Fruit fly (Drosophila melanogaster) whole organism, embryonic: Measurements from ENCODE around the gene NijB.

Experiments used
- Aef1 ChIP-seq: fragments of 200-800 bp; sonication (Bioruptor generic); IDR thresholded peaks from 3 replicates; pipeline ENCODE4 v1.3.6; 2022; ENCODE audit warnings: missing biosample characterization, missing genetic modification characterization
- Antp ChIP-seq: fragments of 200-800 bp; sonication (Bioruptor generic); optimal IDR thresholded peaks from 3 replicates; lab custom pipeline; 2016; ENCODE audit warnings: missing biosample characterization, missing genetic modification characterization
- CG11723 ChIP-seq: fragments of 200-800 bp; sonication (Bioruptor generic); optimal IDR thresholded peaks from 2 replicates; lab custom pipeline; 2017; ENCODE audit warnings: missing biosample characterization, mild to moderate bottlenecking, missing genetic modification characterization
- CG12659 ChIP-seq: fragments of 200-800 bp; sonication (Bioruptor generic); optimal IDR thresholded peaks from 3 replicates; lab custom pipeline; 2017; ENCODE audit warnings: mild to moderate bottlenecking, missing biosample characterization, missing genetic modification reagents, missing genetic modification characterization
- CG13624 ChIP-seq: fragments of 200-800 bp; sonication (Bioruptor generic); optimal IDR thresholded peaks from 2 replicates; lab custom pipeline; 2016; ENCODE audit warnings: missing biosample characterization, missing genetic modification characterization
- CG14050 ChIP-seq: fragments of 200-800 bp; sonication (Bioruptor generic); IDR thresholded peaks from 3 replicates; pipeline ENCODE4 v1.3.6; 2022; ENCODE audit warnings: missing biosample characterization, missing genetic modification characterization
- CG14710 ChIP-seq: fragments of 200-800 bp; sonication (Bioruptor generic); optimal IDR thresholded peaks from 3 replicates; lab custom pipeline; 2019; ENCODE audit warnings: missing biosample characterization, mild to moderate bottlenecking, missing genetic modification characterization, moderate library complexity
- CG15073 ChIP-seq: fragments of 200-800 bp; sonication (Bioruptor generic); optimal IDR thresholded peaks from 2 replicates; lab custom pipeline; 2016; ENCODE audit warnings: missing biosample characterization, missing genetic modification characterization
- CG1603 ChIP-seq: fragments of 200-800 bp; sonication (Bioruptor generic); optimal IDR thresholded peaks from 2 replicates; lab custom pipeline; 2019; ENCODE audit warnings: missing biosample characterization, mild to moderate bottlenecking, missing genetic modification characterization, moderate library complexity
- CG17328 ChIP-seq: fragments of 200-800 bp; sonication (Bioruptor generic); IDR thresholded peaks from 2 replicates; pipeline ENCODE4 v1.3.6; 2022; ENCODE audit warnings: missing biosample characterization, missing genetic modification characterization
- CG17361 ChIP-seq: fragments of 200-800 bp; sonication (Bioruptor generic); IDR thresholded peaks from 3 replicates; pipeline ENCODE4 v1.3.6; 2022; ENCODE audit warnings: missing biosample characterization, missing genetic modification characterization
- CG17829 ChIP-seq: fragments of 200-800 bp; optimal IDR thresholded peaks from 2 replicates; lab custom pipeline; 2019; ENCODE audit warnings: missing biosample characterization, mild to moderate bottlenecking, missing genetic modification characterization, moderate library complexity
- CG18262 ChIP-seq: fragments of 200-800 bp; optimal IDR thresholded peaks from 3 replicates; lab custom pipeline; 2019; ENCODE audit warnings: missing biosample characterization, mild to moderate bottlenecking, missing genetic modification characterization, moderate library complexity
- CG34376 ChIP-seq: fragments of 200-800 bp; sonication (Bioruptor generic); optimal IDR thresholded peaks from 2 replicates; lab custom pipeline; 2018; ENCODE audit warnings: missing biosample characterization, mild to moderate bottlenecking, missing genetic modification characterization
- CG3838 ChIP-seq: fragments of 200-800 bp; sonication (Bioruptor generic); optimal IDR thresholded peaks from 3 replicates; lab custom pipeline; 2016; ENCODE audit warnings: missing biosample characterization, missing genetic modification characterization
- CG4707 ChIP-seq: fragments of 200-800 bp; sonication (Bioruptor generic); optimal IDR thresholded peaks from 2 replicates; lab custom pipeline; 2018; ENCODE audit warnings: missing biosample characterization, mild to moderate bottlenecking, missing genetic modification characterization, moderate library complexity
- CG7357 ChIP-seq: fragments of 200-800 bp; sonication (Bioruptor generic); IDR thresholded peaks from 3 replicates; pipeline ENCODE4 v1.3.6; 2022; ENCODE audit warnings: missing biosample characterization, missing genetic modification characterization
- CG7987 ChIP-seq: fragments of 200-800 bp; sonication (Bioruptor generic); optimal IDR thresholded peaks from 2 replicates; lab custom pipeline; 2018; ENCODE audit warnings: missing biosample characterization, mild to moderate bottlenecking, missing genetic modification characterization, moderate library complexity
- CTCF ChIP-seq: fragments of 200-800 bp; sonication (Bioruptor generic); optimal IDR thresholded peaks from 2 replicates; lab custom pipeline; 2017; ENCODE audit warnings: missing biosample characterization, mild to moderate bottlenecking, missing genetic modification characterization, moderate library complexity
- Deaf1 ChIP-seq: fragments of 200-800 bp; optimal IDR thresholded peaks from 3 replicates; lab custom pipeline; 2019; ENCODE audit warnings: missing biosample characterization, mild to moderate bottlenecking, missing genetic modification characterization, moderate library complexity
- Ets97D ChIP-seq: fragments of 200-800 bp; sonication (Bioruptor generic); optimal IDR thresholded peaks from 3 replicates; lab custom pipeline; 2016; ENCODE audit warnings: missing biosample characterization, missing genetic modification characterization
- GATAe ChIP-seq: fragments of 200-800 bp; sonication (Bioruptor generic); conservative IDR thresholded peaks from 2 replicates; pipeline ENCODE4 v1.3.6; 2022; ENCODE audit warnings: missing biosample characterization, missing genetic modification characterization
- HLH54F ChIP-seq: fragments of 200-800 bp; sonication (Bioruptor generic); optimal IDR thresholded peaks from 3 replicates; lab custom pipeline; 2016; ENCODE audit warnings: missing biosample characterization, missing genetic modification characterization
- HmgZ ChIP-seq: fragments of 200-800 bp; sonication (Bioruptor generic); optimal IDR thresholded peaks from 2 replicates; lab custom pipeline; 2018; ENCODE audit warnings: missing biosample characterization, mild to moderate bottlenecking, missing genetic modification characterization
- Max ChIP-seq: fragments of 200-800 bp; sonication (Bioruptor generic); optimal IDR thresholded peaks from 2 replicates; lab custom pipeline; 2016; ENCODE audit warnings: missing biosample characterization, mild to moderate bottlenecking, missing genetic modification characterization
- Oaz ChIP-seq: fragments of 200-800 bp; sonication (Bioruptor generic); IDR thresholded peaks from 2 replicates; pipeline ENCODE4 v1.3.6; 2022; ENCODE audit warnings: missing biosample characterization, missing genetic modification characterization
- Rx ChIP-seq: fragments of 200-800 bp; sonication (Bioruptor generic); IDR thresholded peaks from 2 replicates; pipeline ENCODE4 v1.3.6; 2022; ENCODE audit warnings: missing biosample characterization, missing genetic modification characterization
- Side ChIP-seq: fragments of 200-800 bp; sonication (Bioruptor generic); optimal IDR thresholded peaks from 2 replicates; lab custom pipeline; 2016; ENCODE audit warnings: missing biosample characterization, missing genetic modification characterization
- Sox102F ChIP-seq: fragments of 200-800 bp; sonication (Bioruptor generic); optimal IDR thresholded peaks from 2 replicates; lab custom pipeline; 2018; ENCODE audit warnings: missing biosample characterization, mild to moderate bottlenecking, missing genetic modification characterization, moderate library complexity
- Sry-β ChIP-seq: fragments of 200-800 bp; sonication (Bioruptor generic); optimal IDR thresholded peaks from 2 replicates; lab custom pipeline; 2018; ENCODE audit warnings: missing biosample characterization, mild to moderate bottlenecking, missing genetic modification characterization, moderate library complexity
- Tbp ChIP-seq: fragments of >200 bp; optimal IDR thresholded peaks from 2 replicates; lab custom pipeline; 2018; ENCODE audit warnings: missing biosample characterization, missing genetic modification characterization
- Trl ChIP-seq, 3 experiments: fragments of >200 bp in 2 of 3; fragments of 200-800 bp in 1 of 3; sonication (Bioruptor generic) in 1 of 3; optimal IDR thresholded peaks; 2 replicates in 1 of 3; 3 replicates in 2 of 3; lab custom pipeline; 2016 to 2017; ENCODE audit warnings: missing biosample characterization in 1 of 3, missing genetic modification characterization in 1 of 3
- amos ChIP-seq: fragments of 200-800 bp; sonication (Bioruptor generic); IDR thresholded peaks from 2 replicates; pipeline ENCODE4 v1.3.6; 2022; ENCODE audit warnings: missing biosample characterization, missing genetic modification characterization; ENCODE audit not compliant: partially characterized antibody
- crp ChIP-seq, 2 experiments: fragments of 200-800 bp; sonication (Bioruptor generic); optimal IDR thresholded peaks; 2 replicates in 1 of 2; 3 replicates in 1 of 2; lab custom pipeline; 2017; ENCODE audit warnings: missing biosample characterization in 2 of 2, missing genetic modification characterization in 2 of 2, mild to moderate bottlenecking in 1 of 2, moderate library complexity in 1 of 2
- cwo ChIP-seq: fragments of 200-800 bp; sonication (Bioruptor generic); optimal IDR thresholded peaks from 3 replicates; lab custom pipeline; 2017; ENCODE audit warnings: missing biosample characterization, missing genetic modification characterization, mild to moderate bottlenecking, moderate library complexity, missing genetic modification reagents
- dmrt11E ChIP-seq: fragments of 200-800 bp; sonication (Bioruptor generic); optimal IDR thresholded peaks from 3 replicates; lab custom pipeline; 2018; ENCODE audit warnings: missing biosample characterization, mild to moderate bottlenecking, missing genetic modification characterization, moderate library complexity
- en ChIP-seq: fragments of 200-800 bp; sonication (Bioruptor generic); optimal IDR thresholded peaks from 2 replicates; lab custom pipeline; 2016; ENCODE audit warnings: missing biosample characterization, missing genetic modification characterization
- fd102C ChIP-seq: fragments of 200-800 bp; sonication (Bioruptor generic); optimal IDR thresholded peaks from 2 replicates; lab custom pipeline; 2018; ENCODE audit warnings: missing biosample characterization, mild to moderate bottlenecking, missing genetic modification characterization, moderate library complexity
- fd96Cb ChIP-seq: fragments of 200-800 bp; sonication (Bioruptor generic); optimal IDR thresholded peaks from 2 replicates; lab custom pipeline; 2018; ENCODE audit warnings: missing biosample characterization, mild to moderate bottlenecking, missing genetic modification characterization, moderate library complexity
- gsb ChIP-seq: fragments of 200-800 bp; sonication (Bioruptor generic); IDR thresholded peaks from 2 replicates; pipeline ENCODE4 v1.3.6; 2022; ENCODE audit warnings: missing biosample characterization, missing genetic modification characterization
- ham ChIP-seq: fragments of 200-800 bp; sonication (Bioruptor generic); IDR thresholded peaks from 2 replicates; pipeline ENCODE4 v1.3.6; 2022; ENCODE audit warnings: missing biosample characterization, missing genetic modification characterization
- jigr1 ChIP-seq: fragments of 200-800 bp; sonication (Bioruptor generic); IDR thresholded peaks from 3 replicates; pipeline ENCODE4 v1.3.6; 2022; ENCODE audit warnings: missing biosample characterization, missing genetic modification characterization
- klu ChIP-seq: fragments of 200-800 bp; sonication (Bioruptor generic); IDR thresholded peaks from 2 replicates; pipeline ENCODE4 v1.3.6; 2022; ENCODE audit warnings: missing biosample characterization, missing genetic modification characterization
- nerfin-1 ChIP-seq: fragments of 200-800 bp; sonication (Bioruptor generic); optimal IDR thresholded peaks from 3 replicates; lab custom pipeline; 2019; ENCODE audit warnings: missing biosample characterization, mild to moderate bottlenecking, missing genetic modification characterization, moderate library complexity
- pb ChIP-seq: fragments of 200-800 bp; sonication (Bioruptor generic); optimal IDR thresholded peaks from 3 replicates; lab custom pipeline; 2016; ENCODE audit warnings: missing biosample characterization, missing genetic modification characterization
- pita ChIP-seq: fragments of 200-800 bp; sonication (Bioruptor generic); optimal IDR thresholded peaks from 2 replicates; lab custom pipeline; 2017; ENCODE audit warnings: missing biosample characterization, mild to moderate bottlenecking, missing genetic modification characterization
- pnt ChIP-seq: fragments of 200-800 bp; sonication (Bioruptor generic); optimal IDR thresholded peaks from 3 replicates; lab custom pipeline; 2016; ENCODE audit warnings: missing biosample characterization, missing genetic modification characterization
- sqz ChIP-seq: fragments of 200-800 bp; sonication (Bioruptor generic); optimal IDR thresholded peaks from 3 replicates; lab custom pipeline; 2018; ENCODE audit warnings: missing biosample characterization, mild to moderate bottlenecking, missing genetic modification characterization
- tin ChIP-seq: fragments of 200-800 bp; sonication (Bioruptor generic); optimal IDR thresholded peaks from 3 replicates; lab custom pipeline; 2016; ENCODE audit warnings: missing biosample characterization, missing genetic modification characterization
- usp ChIP-seq: fragments of >200 bp; optimal IDR thresholded peaks from 2 replicates; lab custom pipeline; 2017; ENCODE audit warnings: missing biosample characterization, missing genetic modification characterization
- wek ChIP-seq: fragments of 200-800 bp; sonication (Bioruptor generic); optimal IDR thresholded peaks from 3 replicates; lab custom pipeline; 2018; ENCODE audit warnings: missing biosample characterization, mild to moderate bottlenecking, missing genetic modification characterization, moderate library complexity
- z ChIP-seq: fragments of 200-800 bp; sonication (Bioruptor generic); IDR thresholded peaks from 3 replicates; pipeline ENCODE4 v1.3.6; 2022; ENCODE audit warnings: missing biosample characterization, missing genetic modification characterization

Gene NijB

dm6 chr3L:18898086-18898470 is 5.9 kb downstream of the NijB start, which contains the start of gene CG3902 (continued):
- peak; percentile 48 for TF ChIP-seq CTCF (GFP tag; lab: Kevin White, UChicago)
- no peak for TF ChIP-seq CG17829
- TF ChIP-seq CG3838 (GFP tag; lab: Kevin White, UChicago): no peak
- no peak for TF ChIP-seq wek (GFP tag; lab: Kevin White, UChicago)
- TF ChIP-seq fd96Cb (tag; lab: Kevin White, UChicago): no peak
- TF ChIP-seq Aef1: no peak
- TF ChIP-seq gsb: no peak
- TF ChIP-seq CG17328 (GFP tag; lab: Robert Waterston, UW): no peak
- peak; percentile 28; the same call in 1 of the 3 replicates for TF ChIP-seq CG14050 (GFP tag; lab: Robert Waterston, UW)
- peak; percentile 72 for TF ChIP-seq CG34376 (GFP tag; lab: Kevin White, UChicago)
- peak; percentile 43; the same call in 1 of the 2 replicates for TF ChIP-seq amos (GFP tag; lab: Robert Waterston, UW)
- no peak for TF ChIP-seq sqz (GFP tag; lab: Kevin White, UChicago)
- TF ChIP-seq CG4707: peak; percentile 7
- peak; percentile 9 for TF ChIP-seq CG13624 (GFP tag; lab: Kevin White, UChicago)
- TF ChIP-seq Rx: no peak
- no peak for TF ChIP-seq CG15073
- TF ChIP-seq klu (GFP tag; lab: Robert Waterston, UW): no peak
- TF ChIP-seq z (GFP tag; lab: Robert Waterston, UW): no peak
- no peak; the same call in 1 of the 2 replicates for TF ChIP-seq ham (GFP tag; lab: Robert Waterston, UW)
- no peak for TF ChIP-seq HLH54F
- no peak for TF ChIP-seq fd102C (GFP tag; lab: Kevin White, UChicago)
- TF ChIP-seq CG17361: no peak
- no peak for TF ChIP-seq Trl (optimal IDR thresholded peaks at IDR 0.05; lab: Kevin White, UChicago)
- TF ChIP-seq Trl (GFP tag; optimal IDR thresholded peaks at IDR 0.05; lab: Kevin White, UChicago): no peak
- TF ChIP-seq Tbp (GFP tag; lab: Kevin White, UChicago): no peak
- peak; percentile 29 for TF ChIP-seq CG1603 (tag; lab: Kevin White, UChicago)
- no peak for TF ChIP-seq pb (GFP tag; lab: Kevin White, UChicago)
- no peak for TF ChIP-seq CG14710 (tag; lab: Kevin White, UChicago)
- TF ChIP-seq Oaz (GFP tag; lab: Robert Waterston, UW): no peak
- TF ChIP-seq Sox102F (GFP tag; lab: Kevin White, UChicago): no peak
- TF ChIP-seq CG18262 (tag; lab: Kevin White, UChicago): no peak
- TF ChIP-seq pnt (GFP tag; lab: Kevin White, UChicago): no peak
- no peak for TF ChIP-seq CG7357
- TF ChIP-seq tin (GFP tag; lab: Kevin White, UChicago): no peak
- no peak for TF ChIP-seq pita (GFP tag; lab: Kevin White, UChicago)
- peak; percentile 49 for TF ChIP-seq CG12659 (GFP tag; lab: Kevin White, UChicago)
- no peak for TF ChIP-seq Side
- TF ChIP-seq nerfin-1: peak; percentile 6
- TF ChIP-seq Ets97D (GFP tag; lab: Kevin White, UChicago): no peak
- TF ChIP-seq Antp (GFP tag; lab: Kevin White, UChicago): no peak
- TF ChIP-seq cwo (GFP tag; lab: Kevin White, UChicago): peak; percentile 76
- peak; percentile 63 for TF ChIP-seq HmgZ (tag; lab: Kevin White, UChicago)
- TF ChIP-seq jigr1 (GFP tag; lab: Robert Waterston, UW): no peak
- no peak for TF ChIP-seq GATAe
- TF ChIP-seq crp (GFP tag; optimal IDR thresholded peaks at IDR 0.05; lab: Kevin White, UChicago): no peak
- peak; percentile 18 for TF ChIP-seq Max (GFP tag; lab: Kevin White, UChicago)
- no peak for TF ChIP-seq Sry-β (GFP tag; lab: Kevin White, UChicago)
- TF ChIP-seq CG7987 (GFP tag; lab: Kevin White, UChicago): no peak
- no peak for TF ChIP-seq usp
- peak; percentile 61 for TF ChIP-seq Deaf1 (tag; lab: Kevin White, UChicago)
- TF ChIP-seq dmrt11E: no peak
- no peak for TF ChIP-seq CG11723
- TF ChIP-seq en (GFP tag; lab: Kevin White, UChicago): no peak
